Worm (Caenorhabditis elegans) whole organism, midembryonic: Measurements from ENCODE around the gene W03F9.4.
A peak's percentile ranks its signal among the peaks of the same experiment; 100 is the strongest.

Source experiments
- T22C8.4 ChIP-seq: fragments of 200-800 bp; sonication (Bioruptor generic); IDR thresholded peaks from 2 replicates; pipeline ENCODE4 v1.3.6; 2022; ENCODE audit warnings: missing genetic modification characterization, missing compliant biosample characterization
- cog-1 ChIP-seq: sonication (generic microtip); optimal IDR thresholded peaks from 2 replicates; lab custom pipeline; 2016; ENCODE audit warnings: missing genetic modification characterization, missing compliant biosample characterization
- flt-1 ChIP-seq: fragments of 200-800 bp; sonication (Bioruptor generic); IDR thresholded peaks from 2 replicates; pipeline ENCODE4 v1.3.6; 2022; ENCODE audit warnings: missing genetic modification characterization, missing compliant biosample characterization
- klf-2 ChIP-seq: fragments of 200-800 bp; sonication (Bioruptor generic); conservative IDR thresholded peaks from 2 replicates; pipeline ENCODE4 v1.3.6; 2022; ENCODE audit warnings: missing genetic modification reagents, missing genetic modification characterization, missing compliant biosample characterization
- med-1 ChIP-seq: sonication (generic microtip); optimal IDR thresholded peaks from 2 replicates; lab custom pipeline; 2017; ENCODE audit warnings: missing genetic modification characterization, mild to moderate bottlenecking, missing compliant biosample characterization, antibody characterized with exemption, missing genetic modification reagents; ENCODE audit not compliant: insufficient read depth
- ref-1 ChIP-seq: fragments of 200-800 bp; sonication (Bioruptor generic); conservative IDR thresholded peaks from 2 replicates; pipeline ENCODE4 v1.3.6; 2022; ENCODE audit warnings: missing genetic modification reagents, missing genetic modification characterization, missing compliant biosample characterization
- tab-1 ChIP-seq: fragments of 200-800 bp; sonication (Bioruptor generic); IDR thresholded peaks from 2 replicates; pipeline ENCODE4 v1.3.6; 2022; ENCODE audit warnings: missing genetic modification characterization, missing compliant biosample characterization
- ztf-23 ChIP-seq: fragments of 200-800 bp; sonication (Bioruptor generic); IDR thresholded peaks from 2 replicates; pipeline ENCODE4 v1.3.6; 2022; ENCODE audit warnings: missing genetic modification reagents, missing genetic modification characterization, missing compliant biosample characterization
- ztf-29 ChIP-seq: fragments of 200-800 bp; sonication (Bioruptor generic); IDR thresholded peaks from 2 replicates; pipeline ENCODE4 v1.3.6; 2022; ENCODE audit warnings: missing genetic modification reagents, missing genetic modification characterization, missing compliant biosample characterization

W03F9.4 gene

DNA sequence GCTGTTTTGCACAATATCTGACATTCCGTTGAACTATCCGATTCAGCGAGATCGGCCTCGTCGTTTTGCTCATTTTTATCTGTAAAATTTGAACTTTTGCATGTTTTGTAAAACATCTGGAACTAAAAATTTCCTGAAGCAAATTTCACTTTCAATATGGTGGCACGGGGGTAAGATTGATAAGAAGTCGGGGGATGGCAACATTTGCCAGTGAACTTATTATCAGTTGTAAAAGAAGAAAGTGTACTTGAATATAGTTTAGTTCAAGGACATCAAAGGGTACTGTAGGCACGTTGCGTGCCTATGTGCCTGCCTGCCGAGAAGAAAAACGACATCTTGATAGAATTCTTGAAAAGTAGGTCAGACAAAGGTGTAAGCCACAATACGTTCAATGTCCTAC, at the start of gene W03F9.4:
TSS of gene W03F9.4 (minus strand) at position 79 of the 400 bp plus-strand sequence.
- TF ChIP-seq T22C8.4 (GFP tag; lab: Robert Waterston, UW) (no peak), ref-1 (GFP tag; lab: Robert Waterston, UW) (no peak), klf-2 (GFP tag; lab: Robert Waterston, UW) (no peak), med-1 (no peak), flt-1 (no peak), ztf-23 (GFP tag; lab: Robert Waterston, UW) (no peak), ztf-29 (no peak), cog-1 (tag; lab: Kevin White, UChicago) (no peak), tab-1 (no peak)

- TF ChIP-seq T22C8.4 (GFP tag; lab: Robert Waterston, UW) (no peak), klf-2 (GFP tag; lab: Robert Waterston, UW) (no peak), ztf-29 (no peak), tab-1 (no peak), flt-1 (no peak), ztf-23 (GFP tag; lab: Robert Waterston, UW) (no peak), med-1 (no peak), ref-1 (GFP tag; lab: Robert Waterston, UW) (no peak), cog-1 (tag; lab: Kevin White, UChicago) (no peak)
Measured at ce11 chrV:194760-195159, 43.6 kb upstream of the W03F9.4 start.

ce11 chrV:189436-189835, 38.2 kb upstream of the W03F9.4 start:
- no peak for TF ChIP-seq med-1
- no peak for TF ChIP-seq flt-1
- no peak for TF ChIP-seq ztf-23 (GFP tag; lab: Robert Waterston, UW)
- no peak for TF ChIP-seq klf-2 (GFP tag; lab: Robert Waterston, UW)

DNA sequence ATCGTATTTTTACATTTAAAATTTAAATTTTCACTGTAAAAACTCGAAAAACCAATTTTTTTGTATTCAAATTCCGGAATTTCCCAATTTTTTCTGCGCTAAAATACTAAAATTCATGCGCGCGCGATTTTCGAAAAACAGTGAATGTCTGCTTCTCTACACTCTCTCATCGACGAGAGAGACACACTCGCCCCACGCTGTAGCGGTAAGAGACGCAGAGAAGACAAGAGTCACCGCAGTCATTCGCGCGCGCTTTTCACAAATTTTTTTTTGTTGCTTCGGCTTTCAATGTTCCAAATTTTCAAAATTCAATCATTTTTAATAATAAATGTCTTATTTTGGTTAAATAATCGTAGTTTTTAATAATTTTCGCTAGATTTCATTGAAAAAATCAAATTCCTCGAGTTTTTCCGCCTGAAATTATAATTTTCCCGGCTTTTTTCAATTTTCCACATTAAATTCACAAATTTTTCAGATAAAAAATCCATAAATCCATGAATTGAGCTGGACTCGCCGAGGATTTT, 34.6 kb upstream of the W03F9.4 start, which contains the start of gene arid-1:
TSS of gene arid-1 (plus strand) at position 474 of the 524 bp plus-strand sequence.
- TF ChIP-seq T22C8.4 (GFP tag; lab: Robert Waterston, UW): no peak

DNA sequence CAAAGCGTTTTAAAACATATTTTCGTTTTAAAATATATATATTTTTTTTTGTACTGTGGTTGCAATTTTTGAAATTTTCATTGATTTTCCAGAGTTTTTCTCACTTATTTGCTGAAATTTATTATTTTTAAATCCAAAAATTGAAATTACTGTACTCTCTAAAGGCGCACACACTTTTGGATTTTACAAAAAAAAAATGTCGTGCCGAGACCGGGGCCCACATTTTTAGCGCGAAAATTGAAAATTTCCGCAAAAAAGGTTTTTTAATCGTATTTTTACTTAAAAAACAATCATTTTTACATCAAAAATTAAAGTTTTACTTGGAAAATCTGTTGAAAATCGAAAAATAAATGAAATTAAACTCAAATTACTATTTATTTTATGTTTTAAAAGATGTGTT, 33.9 kb upstream of the W03F9.4 start:
- TF ChIP-seq T22C8.4 (GFP tag; lab: Robert Waterston, UW) (no peak), klf-2 (GFP tag; lab: Robert Waterston, UW) (no peak), ztf-29 (no peak), med-1 (no peak), ref-1 (GFP tag; lab: Robert Waterston, UW) (no peak), cog-1 (tag; lab: Kevin White, UChicago) (no peak), flt-1 (no peak), tab-1 (no peak), ztf-23 (GFP tag; lab: Robert Waterston, UW) (no peak)

ce11 chrV:176870-177467, 25.8 kb upstream of the W03F9.4 start, which contains the start of gene cul-3:
Gene cul-3, plus strand, starts transcription at chrV:177417.
- TF ChIP-seq ref-1 (GFP tag; lab: Robert Waterston, UW) (no peak), ztf-23 (GFP tag; lab: Robert Waterston, UW) (no peak), flt-1 (no peak), ztf-29 (no peak), cog-1 (tag; lab: Kevin White, UChicago) (no peak)

ce11 chrV:174520-174919, 23.3 kb upstream of the W03F9.4 start:
- TF ChIP-seq cog-1 (tag; lab: Kevin White, UChicago) (no peak), ztf-23 (GFP tag; lab: Robert Waterston, UW) (no peak), tab-1 (no peak), flt-1 (no peak), ref-1 (GFP tag; lab: Robert Waterston, UW) (no peak), klf-2 (GFP tag; lab: Robert Waterston, UW) (no peak), med-1 (no peak), ztf-29 (no peak), T22C8.4 (GFP tag; lab: Robert Waterston, UW) (no peak)

DNA sequence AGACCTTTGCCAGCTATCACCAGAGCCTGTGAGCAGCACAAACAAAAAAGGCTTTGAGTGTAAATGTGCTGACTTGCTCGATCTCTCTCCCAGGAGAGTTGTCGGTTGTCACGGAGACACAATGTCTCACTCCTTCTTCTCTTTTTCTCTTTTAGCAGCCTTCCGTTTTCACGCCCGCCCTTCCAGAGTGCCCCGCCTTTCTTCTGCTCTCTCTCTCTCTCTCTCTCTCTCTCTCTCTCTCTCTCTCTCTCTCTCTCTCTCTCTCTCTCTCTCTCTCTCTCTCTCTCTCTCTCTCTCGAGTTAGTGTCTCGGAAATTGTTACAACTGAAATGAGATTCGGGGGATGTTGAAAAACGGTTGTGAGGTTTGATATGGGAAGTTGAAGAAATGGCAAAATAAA, 22.2 kb upstream of the W03F9.4 start:
- 0 out of 2 replicates have a peak, but pooled peaks have one; percentile 31 for TF ChIP-seq klf-2 (GFP tag; lab: Robert Waterston, UW)
- no peak for TF ChIP-seq T22C8.4 (GFP tag; lab: Robert Waterston, UW)

- TF ChIP-seq klf-2 (GFP tag; lab: Robert Waterston, UW) (no peak), med-1 (no peak), T22C8.4 (GFP tag; lab: Robert Waterston, UW) (no peak), ztf-23 (GFP tag; lab: Robert Waterston, UW) (no peak), tab-1 (no peak), ref-1 (GFP tag; lab: Robert Waterston, UW) (no peak), ztf-29 (no peak), cog-1 (tag; lab: Kevin White, UChicago) (no peak), flt-1 (no peak)
Measured at ce11 chrV:172110-172509, 20.9 kb upstream of the W03F9.4 start, which contains the start of gene cfap-36. Gene cfap-36, minus strand, starts transcription at chrV:172210.

- TF ChIP-seq flt-1: no peak
- no peak for TF ChIP-seq ztf-23 (GFP tag; lab: Robert Waterston, UW)
Measured at ce11 chrV:166687-167086, 15.5 kb upstream of the W03F9.4 start, which contains the start of gene Y108G3AL.2. Gene Y108G3AL.2, plus strand, starts transcription at chrV:166987.
